Worm (Caenorhabditis elegans): Measurements from ENCODE around the gene C26B2.2.

The C26B2.2 gene

DNA sequence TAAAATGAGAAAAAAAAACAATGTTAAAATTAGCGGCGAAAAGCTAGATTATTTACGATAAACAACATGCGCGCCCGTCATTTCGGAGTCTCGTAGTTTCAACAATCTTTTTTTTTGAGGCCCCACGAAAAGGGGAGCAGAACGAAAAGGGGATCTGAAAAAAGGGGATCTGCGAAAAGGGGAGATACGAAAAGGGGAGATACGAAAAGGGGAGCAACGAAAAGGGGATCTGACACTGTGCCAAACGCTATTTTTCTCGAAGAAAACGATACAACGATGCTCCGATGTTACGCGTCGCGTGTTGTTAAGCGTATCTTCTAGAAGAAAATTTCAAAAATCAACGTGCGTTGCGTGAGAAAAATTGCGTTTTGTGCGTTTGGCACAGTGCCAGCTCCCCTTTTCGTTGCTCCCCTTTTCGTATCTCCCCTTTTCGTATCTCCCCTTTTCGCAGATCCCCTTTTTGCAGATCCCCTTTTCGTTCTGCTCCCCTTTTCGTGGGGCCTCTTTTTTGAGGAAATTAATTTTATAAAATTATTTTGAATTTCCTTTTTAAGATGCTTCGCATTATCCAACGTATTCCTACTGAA lies 6.1 kb downstream of the C26B2.2 start, which contains the start of gene C26B2.7 (continued):
- TF ChIP-seq unc-98 (GFP tag; IDR thresholded peaks at IDR 0.05), result peak; percentile 76
- TF ChIP-seq grh-1 (GFP tag; IDR thresholded peaks at IDR 0.05), result 0 out of 2 replicates have a peak, but pooled peaks have one; percentile 27
- TF ChIP-seq unc-86 (tag; optimal IDR thresholded peaks at IDR 0.05), result peak; percentile 84
- TF ChIP-seq fos-1 (tag; optimal IDR thresholded peaks at IDR 0.05), result peak; percentile 21
- TF ChIP-seq nhr-71 (tag; optimal IDR thresholded peaks at IDR 0.05), result peak; percentile 88
- peak; percentile 69 to 80 for TF ChIP-seq lsy-2 (tag; optimal IDR thresholded peaks at IDR 0.05)
- peak; percentile 34 for TF ChIP-seq skn-1 (tag; optimal IDR thresholded peaks at IDR 0.05)
- TF ChIP-seq egl-13 (tag; optimal IDR thresholded peaks at IDR 0.05), result peak; percentile 86
- peak; percentile 76 for TF ChIP-seq tbx-2 (tag; optimal IDR thresholded peaks at IDR 0.05)
- peak; percentile 22 for TF ChIP-seq irx-1 (tag; optimal IDR thresholded peaks at IDR 0.05)

DNA sequence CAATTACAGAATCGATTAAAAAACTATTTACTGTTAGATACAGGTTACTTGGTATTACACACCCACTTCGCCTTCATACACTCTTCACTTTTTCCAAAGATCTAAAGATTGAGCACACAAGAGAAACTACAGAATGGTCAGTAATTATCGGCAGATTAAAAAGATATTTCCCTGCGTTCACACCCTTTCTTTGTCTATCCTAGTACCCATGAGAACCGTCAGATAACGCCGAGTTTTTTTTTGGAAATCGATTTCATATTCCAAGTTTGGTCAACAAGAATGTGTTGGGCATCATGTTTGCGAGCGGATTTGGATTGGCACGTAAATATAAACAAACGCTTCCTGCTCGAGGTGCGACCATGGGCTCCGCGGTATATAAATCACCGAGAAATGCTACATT lies 8.1 kb downstream of the C26B2.2 start, which contains the start of gene C26B2.8:
C26B2.8 (plus strand) TSS at position 301 of the 400 bp plus-strand sequence.
- no peak for TF ChIP-seq mdl-1 (tag; optimal IDR thresholded peaks at IDR 0.05)
- no peak for TF ChIP-seq grh-1 (GFP tag; IDR thresholded peaks at IDR 0.05)
- TF ChIP-seq alr-1 (tag; optimal IDR thresholded peaks at IDR 0.05; ENCODE audit: borderline replicate concordance), result no peak
- TF ChIP-seq nhr-77 (tag; optimal IDR thresholded peaks at IDR 0.05), result no peak

DNA sequence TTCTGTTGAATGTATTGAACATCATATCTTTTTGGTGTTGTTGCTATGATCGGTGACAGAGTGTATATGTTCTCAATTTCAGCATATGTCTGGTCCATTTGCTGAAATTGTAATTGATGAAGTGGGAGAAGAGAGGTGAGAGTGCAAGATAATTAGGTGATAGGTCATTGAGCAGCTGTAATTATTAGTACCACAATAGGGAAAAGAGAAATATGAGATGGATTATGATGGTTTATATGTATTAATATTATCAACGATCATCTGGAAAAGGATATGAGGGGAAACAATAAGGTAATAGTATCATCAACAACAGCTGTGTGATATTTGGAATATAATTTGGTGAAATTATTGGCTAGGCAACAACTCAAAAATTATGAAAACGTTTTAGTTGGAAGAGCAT lies 9.6 kb downstream of the C26B2.2 start, which contains the start of gene Y42H9B.3:
Y42H9B.3 (minus strand) TSS at position 101 of the 400 bp plus-strand sequence.
- TF ChIP-seq sptf-1 (tag; optimal IDR thresholded peaks at IDR 0.05), result no peak
- no peak for TF ChIP-seq ceh-63 (GFP tag; optimal IDR thresholded peaks at IDR 0.05)
- TF ChIP-seq blmp-1 (tag; optimal IDR thresholded peaks at IDR 0.05), result no peak
- no peak for TF ChIP-seq ceh-88 (GFP tag; IDR thresholded peaks at IDR 0.05)
- no peak for TF ChIP-seq lsy-2 (tag; optimal IDR thresholded peaks at IDR 0.05)
- no peak for TF ChIP-seq mef-2 (tag; optimal IDR thresholded peaks at IDR 0.05)
- no peak for TF ChIP-seq unc-30 (tag; optimal IDR thresholded peaks at IDR 0.05)
- TF ChIP-seq fkh-10 (GFP tag; optimal IDR thresholded peaks at IDR 0.05), result no peak

DNA sequence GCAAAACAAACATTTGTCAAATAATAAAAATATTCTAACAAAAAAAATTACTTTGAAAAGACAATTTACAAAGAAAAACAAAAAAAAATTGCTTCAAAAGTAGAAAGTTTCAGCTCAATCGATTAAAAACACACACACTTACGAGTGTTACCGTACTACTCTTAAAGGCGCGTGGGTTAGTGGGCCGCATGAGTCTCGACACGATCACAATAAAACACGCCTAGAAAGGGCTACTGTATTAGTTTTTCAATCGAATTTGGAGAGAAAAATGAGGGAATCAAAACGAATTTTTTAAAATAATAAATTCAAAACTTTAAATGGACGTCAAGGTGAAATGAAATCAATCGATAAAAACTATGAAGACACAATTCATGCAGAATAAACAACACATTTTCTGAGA lies 11.4 kb downstream of the C26B2.2 start:
- TF ChIP-seq ceh-90 (tag; optimal IDR thresholded peaks at IDR 0.05), result no peak
- no peak for TF ChIP-seq nhr-20 (tag; optimal IDR thresholded peaks at IDR 0.05)
- no peak for TF ChIP-seq lir-3 (tag; optimal IDR thresholded peaks at IDR 0.05; ENCODE audit: poor library complexity)
- no peak for TF ChIP-seq snpc-4 (tag; optimal IDR thresholded peaks at IDR 0.05)
- TF ChIP-seq mep-1 (tag; optimal IDR thresholded peaks at IDR 0.05), result no peak
- TF ChIP-seq elt-3 (tag; optimal IDR thresholded peaks at IDR 0.05), result no peak
- no peak for TF ChIP-seq nhr-237 (tag; optimal IDR thresholded peaks at IDR 0.05)
- TF ChIP-seq efl-3 (GFP tag; optimal IDR thresholded peaks at IDR 0.05), result no peak
- TF ChIP-seq nhr-28 (tag; optimal IDR thresholded peaks at IDR 0.05), result no peak

DNA sequence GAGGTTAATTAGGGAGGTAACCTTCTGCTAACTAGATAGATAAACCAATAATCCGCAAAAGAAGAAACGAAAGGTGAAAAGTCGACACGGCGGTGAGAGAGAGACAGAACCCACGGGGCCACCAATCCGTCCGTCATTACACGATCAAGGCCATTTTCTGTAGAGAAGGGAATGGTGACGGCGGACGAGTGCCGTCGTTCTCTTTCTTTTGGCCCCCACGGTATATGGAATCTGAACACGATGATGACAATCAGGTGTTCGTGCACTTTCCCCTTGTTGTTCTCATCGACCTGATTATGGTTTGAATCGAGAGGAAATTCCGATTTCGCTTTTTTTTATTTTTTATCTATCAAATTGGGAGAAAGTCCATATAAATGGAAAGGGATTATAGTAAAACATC lies 12.5 kb downstream of the C26B2.2 start:
- TF ChIP-seq unc-98 (GFP tag; IDR thresholded peaks at IDR 0.05) (no peak), ceh-88 (GFP tag; IDR thresholded peaks at IDR 0.05) (no peak), mef-2 (tag; optimal IDR thresholded peaks at IDR 0.05) (no peak), nhr-71 (tag; optimal IDR thresholded peaks at IDR 0.05) (no peak), pax-3 (tag; optimal IDR thresholded peaks at IDR 0.05) (no peak), jun-1 (tag; optimal IDR thresholded peaks at IDR 0.05) (no peak), fos-1 (tag; optimal IDR thresholded peaks at IDR 0.05) (no peak), aha-1 (tag; optimal IDR thresholded peaks at IDR 0.05) (no peak), lin-13 (GFP tag; optimal IDR thresholded peaks at IDR 0.05) (no peak), blmp-1 (tag; optimal IDR thresholded peaks at IDR 0.05) (peak; percentile 91), lin-35 (GFP tag; optimal IDR thresholded peaks at IDR 0.05) (no peak), mdl-1 (tag; optimal IDR thresholded peaks at IDR 0.05) (no peak), lin-14 (GFP tag; optimal IDR thresholded peaks at IDR 0.05) (peak; percentile 60), rnt-1 (tag; optimal IDR thresholded peaks at IDR 0.05) (no peak), elt-3 (tag; optimal IDR thresholded peaks at IDR 0.05) (peak in 1 of 6 experiments; percentile 31), nhr-85 (tag) (peak; percentile 76), nhr-11 (tag; optimal IDR thresholded peaks at IDR 0.05) (no peak), unc-130 (tag; optimal IDR thresholded peaks at IDR 0.05) (no peak)

All from whole organism, L1 larva.